Fruit fly (Drosophila melanogaster): ENCODE measurements around the gene CalpB.

dm6 chr3L:9864275-9865052, 24.1 kb upstream of the CalpB start, which contains the start of the genes iPLA2-VIA and Ciz1:
- TF ChIP-seq tj (GFP tag; optimal IDR thresholded peaks at IDR 0.05) (peak; percentile 12), CG11617 (GFP tag; optimal IDR thresholded peaks at IDR 0.05) (peak; percentile 18), Mnt (GFP tag; optimal IDR thresholded peaks at IDR 0.05) (peak; percentile 36), Clk (GFP tag; optimal IDR thresholded peaks at IDR 0.05) (no peak), CG1620 (GFP tag; optimal IDR thresholded peaks at IDR 0.05) (peak; percentile 36), Crg-1 (GFP tag; optimal IDR thresholded peaks at IDR 0.05) (no peak)

Measured in whole organism, adult.